Worm (Caenorhabditis elegans): Measurements from ENCODE around the gene unc-115.

The unc-115 gene

ce11 chrX:10199202-10199601 lies 52.5 kb downstream of the unc-115 start:
- TF ChIP-seq pbrm-1 (GFP tag; IDR thresholded peaks at IDR 0.05) (no peak), mcd-1 (GFP tag; IDR thresholded peaks at IDR 0.05) (no peak), dox-1 (GFP tag; IDR thresholded peaks at IDR 0.05) (no peak), Y79H2A.3 (GFP tag; conservative IDR thresholded peaks at IDR 0.05) (no peak), nhr-90 (tag; optimal IDR thresholded peaks at IDR 0.05) (no peak), let-526 (GFP tag; IDR thresholded peaks at IDR 0.05) (no peak), Y53F4B.3 (GFP tag; IDR thresholded peaks at IDR 0.05) (no peak), tlf-1 (GFP tag; optimal IDR thresholded peaks at IDR 0.05) (no peak), hmg-20 (GFP tag; IDR thresholded peaks at IDR 0.05) (no peak), nhr-179 (tag; optimal IDR thresholded peaks at IDR 0.05) (no peak), egl-44 (GFP tag; IDR thresholded peaks at IDR 0.05) (no peak), D2030.7 (GFP tag; IDR thresholded peaks at IDR 0.05) (no peak), snpc-1.1 (tag; optimal IDR thresholded peaks at IDR 0.05; ENCODE audit: insufficient read depth) (no peak), xnd-1 (tag; optimal IDR thresholded peaks at IDR 0.05) (no peak), ccch-3 (GFP tag; optimal IDR thresholded peaks at IDR 0.05) (no peak), F33H1.4 (GFP tag; IDR thresholded peaks at IDR 0.05) (no peak), C17E4.6 (GFP tag; IDR thresholded peaks at IDR 0.05) (no peak), madf-6 (GFP tag; IDR thresholded peaks at IDR 0.05) (no peak), lag-1 (GFP tag; IDR thresholded peaks at IDR 0.05) (no peak)

All from whole organism, young adult.